Fruit fly (Drosophila melanogaster): ENCODE results near the gene ru.
A peak's percentile ranks its signal among the peaks of the same experiment; 100 is the strongest.

ru gene

DNA sequence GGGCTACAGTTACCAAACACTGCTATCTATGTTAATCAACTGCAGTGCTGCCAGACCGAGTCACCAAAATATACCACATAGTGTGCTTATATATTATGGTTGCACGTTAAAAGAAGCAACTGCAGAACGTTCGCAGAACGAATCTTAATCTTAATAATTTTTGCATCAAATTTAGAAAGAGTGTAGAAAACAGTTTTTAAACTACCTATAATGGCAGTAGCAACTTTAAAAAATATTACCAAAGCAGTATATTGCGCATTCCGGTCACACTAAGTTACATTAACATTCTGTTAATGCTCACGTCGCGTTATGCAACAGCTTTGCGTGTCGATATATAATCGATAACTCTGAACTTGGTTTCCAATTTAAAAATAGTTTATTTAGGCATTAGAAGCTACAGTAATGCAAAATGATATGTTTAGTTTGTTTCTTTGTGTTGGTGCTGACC, 28.3 kb upstream of the ru start, which contains the start of gene indra (continued):
- TF ChIP-seq MBD-R2 (GFP tag; IDR thresholded peaks at IDR 0.05) (peak; percentile 65), hbn (GFP tag; IDR thresholded peaks at IDR 0.05; ENCODE audit: partially characterized antibody) (peak; percentile 50; the same call in 1 of the 2 replicates), Hr3 (GFP tag; optimal IDR thresholded peaks at IDR 0.05) (peak; percentile 53), trem (tag; optimal IDR thresholded peaks at IDR 0.05) (peak; percentile 82), CG17186 (GFP tag; optimal IDR thresholded peaks at IDR 0.05) (peak; percentile 77), CG7271 (tag; optimal IDR thresholded peaks at IDR 0.05) (peak; percentile 24), ro (GFP tag; IDR thresholded peaks at IDR 0.05) (no peak), Taf1 (GFP tag; IDR thresholded peaks at IDR 0.05) (no peak), corto (GFP tag; optimal IDR thresholded peaks at IDR 0.05) (no peak), CG2116 (GFP tag; optimal IDR thresholded peaks at IDR 0.05) (peak; percentile 97), dati (GFP tag; IDR thresholded peaks at IDR 0.05) (no peak), Meics (GFP tag; optimal IDR thresholded peaks at IDR 0.05) (no peak), nmo (GFP tag; optimal IDR thresholded peaks at IDR 0.05) (peak; percentile 74), Jarid2 (GFP tag; optimal IDR thresholded peaks at IDR 0.05) (no peak), exex (tag; optimal IDR thresholded peaks at IDR 0.05) (no peak), Chrac-16 (GFP tag; optimal IDR thresholded peaks at IDR 0.05) (peak; percentile 60), crp (GFP tag; optimal IDR thresholded peaks at IDR 0.05) (no peak), CG6272 (GFP tag; IDR thresholded peaks at IDR 0.05) (no peak), slou (GFP tag; optimal IDR thresholded peaks at IDR 0.05) (peak; percentile 9), CG4617 (GFP tag; optimal IDR thresholded peaks at IDR 0.05; ENCODE audit: borderline replicate concordance) (peak; percentile 78), CG15601 (tag; optimal IDR thresholded peaks at IDR 0.05) (peak; percentile 37), CG8944 (GFP tag; optimal IDR thresholded peaks at IDR 0.05) (peak; percentile 56), Scr (GFP tag; IDR thresholded peaks at IDR 0.05; ENCODE audit: partially characterized antibody) (peak; percentile 68), otp (GFP tag; IDR thresholded peaks at IDR 0.05) (no peak), kah (GFP tag; optimal IDR thresholded peaks at IDR 0.05) (no peak), pho (GFP tag; optimal IDR thresholded peaks at IDR 0.05) (peak; percentile 63), lab (GFP tag; optimal IDR thresholded peaks at IDR 0.05) (no peak), Dll (GFP tag; IDR thresholded peaks at IDR 0.05; ENCODE audit: partially characterized antibody) (peak; percentile 57; the same call in 2 of the 4 replicates), Neu2 (GFP tag; optimal IDR thresholded peaks at IDR 0.05; ENCODE audit: borderline replicate concordance) (no peak), nau (GFP tag; optimal IDR thresholded peaks at IDR 0.05) (no peak), mirr (GFP tag; optimal IDR thresholded peaks at IDR 0.05) (peak; percentile 18), CG14667 (GFP tag; IDR thresholded peaks at IDR 0.05) (no peak), CG15073 (GFP tag; optimal IDR thresholded peaks at IDR 0.05) (no peak), CG14050 (GFP tag; IDR thresholded peaks at IDR 0.05) (no peak), CkIIα-i1 (GFP tag; IDR thresholded peaks at IDR 0.05) (no peak), rib (GFP tag; IDR thresholded peaks at IDR 0.05) (no peak), lilli (GFP tag; optimal IDR thresholded peaks at IDR 0.05) (peak; percentile 85), ems (GFP tag; optimal IDR thresholded peaks at IDR 0.05) (peak; percentile 63), Fer1 (GFP tag; optimal IDR thresholded peaks at IDR 0.05) (peak; percentile 44), CG18599 (GFP tag; optimal IDR thresholded peaks at IDR 0.05) (peak; percentile 61), CG13424 (tag; optimal IDR thresholded peaks at IDR 0.05) (peak; percentile 76), CG12942 (GFP tag; optimal IDR thresholded peaks at IDR 0.05) (peak; percentile 36), gcm2 (GFP tag; optimal IDR thresholded peaks at IDR 0.05) (no peak), nerfin-2 (GFP tag; IDR thresholded peaks at IDR 0.05; ENCODE audit: partially characterized antibody) (no peak), bsh (GFP tag; optimal IDR thresholded peaks at IDR 0.05) (peak in 1 of 2 experiments; percentile 39), Dref (GFP tag; IDR thresholded peaks at IDR 0.05) (peak; percentile 72), hb (GFP tag; IDR thresholded peaks at IDR 0.05; ENCODE audit: partially characterized antibody) (no peak), mam (GFP tag; optimal IDR thresholded peaks at IDR 0.05) (peak; percentile 52), Hey (tag; optimal IDR thresholded peaks at IDR 0.05) (no peak), wdn (GFP tag; IDR thresholded peaks at IDR 0.05) (no peak)

Measured in whole organism, embryonic.